Worm (Caenorhabditis elegans) whole organism, L4/young adult: ENCODE data around the gene clec-68.

ENCODE experiments used
- W03F9.2 ChIP-seq: fragments of 150-350 bp; optimal IDR thresholded peaks from 2 replicates; lab custom pipeline; 2014; ENCODE audit warnings: missing biosample characterization, missing genetic modification characterization
- dao-5 ChIP-seq: sonication (generic microtip); optimal IDR thresholded peaks from 2 replicates; lab custom pipeline; 2016; ENCODE audit warnings: missing genotype, missing genetic modification characterization, moderate library complexity, missing compliant biosample characterization
- him-1 ChIP-seq: sonication (generic microtip); optimal IDR thresholded peaks from 2 replicates; lab custom pipeline; 2016; ENCODE audit warnings: missing genotype, missing genetic modification reagents, missing genetic modification characterization, missing compliant biosample characterization

Gene clec-68

DNA sequence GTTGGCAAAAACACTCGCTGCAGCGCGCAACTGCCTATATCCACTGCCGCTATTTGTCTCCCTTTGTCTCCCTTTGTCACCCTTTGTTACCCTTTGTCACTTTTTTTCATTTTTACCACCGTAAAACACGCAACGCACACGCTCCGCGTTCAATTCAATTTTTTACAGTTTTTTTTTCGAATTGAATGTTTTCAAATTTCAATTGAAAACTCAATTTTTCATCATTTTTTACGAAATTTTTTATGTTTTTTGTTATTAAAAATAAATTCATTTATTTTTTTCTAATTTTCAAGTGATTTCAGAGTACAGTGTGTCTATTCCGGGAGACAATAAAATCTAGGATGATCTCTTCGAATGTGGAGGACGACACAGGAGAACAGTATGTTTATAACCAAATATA is 16.8 kb downstream of the clec-68 start, which contains the start of gene Y46C8AL.11:
TSS of gene Y46C8AL.11 (plus strand) at position 301 of the 400 bp plus-strand sequence.
- TF ChIP-seq him-1 (tag; lab: Kevin White, UChicago) (no peak), W03F9.2 (no peak), dao-5 (tag; lab: Kevin White, UChicago) (no peak)

DNA sequence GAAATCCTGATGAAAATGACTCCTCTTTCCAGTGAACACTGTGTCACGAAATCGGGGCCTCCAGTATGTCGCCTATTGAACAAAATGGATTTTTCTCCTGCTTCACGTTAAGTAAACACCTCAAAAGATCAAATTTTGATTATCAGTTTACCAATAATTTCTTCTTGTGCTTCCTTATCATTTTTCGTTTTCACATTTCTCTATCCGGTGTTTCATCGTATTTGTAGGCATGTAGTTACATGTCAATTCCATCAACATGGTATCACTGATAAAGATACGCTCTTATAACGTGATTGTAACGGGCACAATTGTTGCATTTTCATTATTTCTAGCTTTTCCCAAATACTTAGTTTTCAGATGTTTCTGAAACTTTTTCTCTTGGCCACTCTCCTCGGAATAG is 18.2 kb downstream of the clec-68 start, which contains the start of gene clec-72:
TSS of gene clec-72 (plus strand) at position 358 of the 400 bp plus-strand sequence.
- no peak for TF ChIP-seq W03F9.2
- no peak for TF ChIP-seq dao-5 (tag; lab: Kevin White, UChicago)
- TF ChIP-seq him-1 (tag; lab: Kevin White, UChicago) = no peak

ce11 chrIV:3956095-3956494 is 29.9 kb downstream of the clec-68 start, which contains the start of gene clec-73:
Gene clec-73, minus strand, starts transcription at chrIV:3956195.
- TF ChIP-seq him-1 (tag; lab: Kevin White, UChicago) = no peak
- TF ChIP-seq dao-5 (tag; lab: Kevin White, UChicago) = no peak
- no peak for TF ChIP-seq W03F9.2

DNA sequence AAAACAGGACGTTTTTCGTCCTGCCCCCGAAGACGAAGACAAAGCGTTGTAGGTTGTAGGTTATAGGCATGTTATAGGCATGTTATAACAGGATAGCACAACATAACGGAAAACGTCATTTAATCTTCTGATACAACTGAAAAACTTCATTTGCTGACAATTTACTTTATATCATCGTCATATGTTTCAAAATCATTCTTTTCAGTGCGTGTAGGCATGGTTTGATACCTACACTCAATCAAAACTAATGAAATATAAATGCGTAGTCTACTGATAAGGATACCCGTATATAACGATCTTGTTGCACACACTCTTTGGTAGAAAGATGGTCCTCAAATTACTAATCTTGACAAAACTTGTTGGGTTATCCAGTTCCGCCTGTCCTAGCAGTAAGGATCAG is 30.5 kb downstream of the clec-68 start, which contains the start of gene clec-74:
TSS of gene clec-74 (plus strand) at position 301 of the 400 bp plus-strand sequence.
- TF ChIP-seq him-1 (tag; lab: Kevin White, UChicago) (no peak), W03F9.2 (no peak), dao-5 (tag; lab: Kevin White, UChicago) (no peak)

ce11 chrIV:3960396-3960795 is 34.2 kb downstream of the clec-68 start, which contains the start of gene clec-75:
Gene clec-75, plus strand, starts transcription at chrIV:3960734.
- no peak for TF ChIP-seq W03F9.2
- TF ChIP-seq him-1 (tag; lab: Kevin White, UChicago) = no peak
- no peak for TF ChIP-seq dao-5 (tag; lab: Kevin White, UChicago)

DNA sequence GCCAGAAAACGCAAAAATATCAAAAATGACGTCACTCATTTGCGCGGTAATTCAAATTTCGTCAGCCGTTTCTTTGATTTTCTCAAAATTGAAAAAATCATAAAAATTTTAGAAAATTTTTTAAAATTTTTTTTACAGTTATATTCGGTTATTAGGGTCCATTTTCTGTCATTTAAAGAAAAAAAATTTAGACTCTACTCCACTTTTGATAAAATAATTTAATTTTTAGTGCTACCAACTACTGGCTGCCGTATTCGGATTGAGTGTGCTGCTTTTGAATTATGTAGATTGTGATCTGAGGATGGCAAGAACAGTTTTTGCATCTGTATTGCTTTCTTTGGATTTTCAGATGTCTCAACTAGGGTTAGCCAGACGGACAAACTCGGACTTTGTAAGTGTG is 36.4 kb downstream of the clec-68 start, which contains the start of gene Y46C8AM.1:
TSS of gene Y46C8AM.1 (plus strand) at position 301 of the 400 bp plus-strand sequence.
- TF ChIP-seq dao-5 (tag; lab: Kevin White, UChicago) (no peak), W03F9.2 (no peak), him-1 (tag; lab: Kevin White, UChicago) (no peak)

ce11 chrIV:3963498-3963897 is 37.3 kb downstream of the clec-68 start:
- TF ChIP-seq dao-5 (tag; lab: Kevin White, UChicago) (no peak), W03F9.2 (no peak), him-1 (tag; lab: Kevin White, UChicago) (no peak)

ce11 chrIV:3965013-3965412 is 38.8 kb downstream of the clec-68 start, which contains the start of gene clec-76:
Gene clec-76, plus strand, starts transcription at chrIV:3965246.
- TF ChIP-seq dao-5 (tag; lab: Kevin White, UChicago) (no peak), W03F9.2 (no peak), him-1 (tag; lab: Kevin White, UChicago) (no peak)

ce11 chrIV:3973049-3973448 is 46.8 kb downstream of the clec-68 start, which contains the start of gene clec-79:
Gene clec-79, plus strand, starts transcription at chrIV:3973349.
- no peak for TF ChIP-seq W03F9.2
- TF ChIP-seq dao-5 (tag; lab: Kevin White, UChicago) = no peak
- TF ChIP-seq him-1 (tag; lab: Kevin White, UChicago) = no peak

DNA sequence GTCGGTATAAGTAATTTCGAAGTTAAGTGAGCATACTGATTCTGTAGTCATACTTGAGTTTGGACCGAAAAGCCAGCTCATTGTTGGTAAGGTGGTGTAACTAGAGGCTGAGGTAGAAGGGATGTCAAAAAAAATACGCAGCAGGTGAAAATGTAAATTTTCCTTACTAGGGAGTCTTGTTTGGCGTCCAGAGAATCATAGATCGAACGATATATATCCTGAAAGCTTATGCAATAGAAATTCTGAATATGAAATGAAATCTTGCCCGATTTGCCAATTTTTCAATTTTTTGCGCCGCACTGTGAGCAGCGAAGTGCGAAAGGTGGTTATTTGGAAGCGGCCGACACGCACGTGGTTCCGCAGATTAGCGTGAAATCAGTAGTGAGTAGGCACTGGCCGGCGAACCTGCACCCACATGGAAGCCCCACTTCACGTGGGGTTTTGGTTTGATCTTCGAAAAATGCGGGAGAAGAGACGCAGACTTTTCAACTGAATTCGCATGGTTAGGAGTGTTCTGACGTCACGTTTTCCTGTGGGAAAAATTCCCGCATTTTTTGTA is 51.8 kb downstream of the clec-68 start, which contains the start of gene srh-220:
TSS of gene srh-220 (minus strand) at position 51 of the 559 bp plus-strand sequence.
- no peak for TF ChIP-seq W03F9.2
- TF ChIP-seq dao-5 (tag; lab: Kevin White, UChicago) = no peak
- no peak for TF ChIP-seq him-1 (tag; lab: Kevin White, UChicago)
